Fruit fly (Drosophila melanogaster): ENCODE results near the gene CG5026.
A peak's percentile ranks its signal among the peaks of the same experiment; 100 is the strongest.

Gene CG5026

DNA sequence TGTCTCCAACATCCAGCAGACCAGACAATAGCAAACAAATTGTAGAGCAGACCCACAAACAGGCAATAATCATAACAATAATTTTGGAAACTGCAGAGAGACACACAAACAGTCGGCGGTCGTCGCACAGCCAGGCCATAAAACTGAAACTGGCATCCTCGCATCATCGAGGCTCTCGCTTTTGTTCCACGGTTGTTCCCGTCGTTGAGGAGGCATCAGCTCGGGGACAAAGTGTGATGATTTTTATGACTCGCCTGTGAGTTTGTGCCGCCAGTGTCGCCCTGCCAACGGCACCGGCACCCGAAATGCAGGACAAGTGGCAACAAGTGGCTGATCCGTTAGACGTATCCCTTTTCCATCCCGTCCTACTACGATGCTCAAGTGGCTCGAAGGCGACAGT, 35.0 kb downstream of the CG5026 start:
- no peak for TF ChIP-seq CG11695 (GFP tag; IDR thresholded peaks at IDR 0.05)
- no peak for TF ChIP-seq CG34376 (GFP tag; optimal IDR thresholded peaks at IDR 0.05)
- no peak for TF ChIP-seq phol (tag; optimal IDR thresholded peaks at IDR 0.05)
- TF ChIP-seq CG15073 (GFP tag; optimal IDR thresholded peaks at IDR 0.05) = peak; percentile 84
- peak in 1 of 2 experiments; percentile 61 for TF ChIP-seq tll (GFP tag; optimal IDR thresholded peaks at IDR 0.05)
- 0 out of 2 replicates have a peak, but pooled peaks have one; percentile 19 for TF ChIP-seq CG9932 (GFP tag; IDR thresholded peaks at IDR 0.05)
- peak; percentile 94 for TF ChIP-seq cad (GFP tag; optimal IDR thresholded peaks at IDR 0.05)
- TF ChIP-seq zen (tag; optimal IDR thresholded peaks at IDR 0.05) = peak; percentile 90
- TF ChIP-seq abd-A (tag; optimal IDR thresholded peaks at IDR 0.05) = peak; percentile 4
- 0 out of 2 replicates have a peak, but pooled peaks have one; percentile 3 for TF ChIP-seq CG16779 (GFP tag; IDR thresholded peaks at IDR 0.05)
- TF ChIP-seq D (optimal IDR thresholded peaks at IDR 0.05) = peak; percentile 71
- TF ChIP-seq D (GFP tag; optimal IDR thresholded peaks at IDR 0.05) = no peak
- TF ChIP-seq kni (GFP tag; optimal IDR thresholded peaks at IDR 0.05) = peak; percentile 21
- peak; percentile 3 for TF ChIP-seq twi (tag; optimal IDR thresholded peaks at IDR 0.05)

DNA sequence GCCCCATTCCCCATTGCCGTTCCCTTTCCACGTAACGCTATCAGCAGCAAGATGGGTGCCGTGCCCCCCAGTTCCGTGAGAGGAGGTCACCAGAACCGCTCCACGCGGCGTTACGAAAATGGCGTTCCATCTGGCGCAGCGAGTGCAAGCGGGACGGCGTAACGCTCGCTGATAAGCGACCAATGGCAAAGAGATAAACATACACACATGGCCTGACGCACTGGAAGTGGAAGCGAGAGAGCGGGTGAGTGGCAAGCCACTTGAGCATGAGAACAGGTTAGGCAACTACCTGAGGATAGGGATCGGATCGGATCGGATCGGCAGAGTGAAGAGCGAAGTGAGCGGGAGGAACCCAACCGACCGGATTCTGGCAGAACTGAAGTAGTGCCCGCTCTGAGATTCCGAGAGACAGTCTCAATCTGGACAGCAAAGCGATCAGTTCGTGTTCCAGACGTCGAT, 36.5 kb downstream of the CG5026 start, which contains the start of gene Doc3:
Gene Doc3 (plus strand): TSS at position 409 of the 459 bp plus-strand sequence.
- TF ChIP-seq phol (tag; optimal IDR thresholded peaks at IDR 0.05) (peak; percentile 82), Awh (GFP tag; IDR thresholded peaks at IDR 0.05) (no peak), CG3281 (GFP tag; optimal IDR thresholded peaks at IDR 0.05) (no peak), NC2α (GFP tag; optimal IDR thresholded peaks at IDR 0.05) (no peak), CG7786 (GFP tag; optimal IDR thresholded peaks at IDR 0.05) (no peak), vvl (GFP tag; IDR thresholded peaks at IDR 0.05) (no peak), cwo (GFP tag; optimal IDR thresholded peaks at IDR 0.05) (no peak), lbe (GFP tag; optimal IDR thresholded peaks at IDR 0.05) (no peak), CG11398 (GFP tag; optimal IDR thresholded peaks at IDR 0.05) (no peak), CG11723 (GFP tag; optimal IDR thresholded peaks at IDR 0.05) (no peak), ranshi (GFP tag; IDR thresholded peaks at IDR 0.05) (no peak), CG14667 (GFP tag; IDR thresholded peaks at IDR 0.05) (no peak), Hr51 (GFP tag; optimal IDR thresholded peaks at IDR 0.05) (no peak), her (GFP tag; optimal IDR thresholded peaks at IDR 0.05) (no peak), GATAe (GFP tag; conservative IDR thresholded peaks at IDR 0.05) (peak; percentile 82), CG11560 (tag; IDR thresholded peaks at IDR 0.05) (no peak), prd (optimal IDR thresholded peaks at IDR 0.05) (no peak), prd (GFP tag; IDR thresholded peaks at IDR 0.05) (no peak), klu (GFP tag; IDR thresholded peaks at IDR 0.05) (no peak), HHEX (GFP tag; optimal IDR thresholded peaks at IDR 0.05) (no peak), trem (tag; optimal IDR thresholded peaks at IDR 0.05) (no peak), cg (GFP tag; optimal IDR thresholded peaks at IDR 0.05) (peak; percentile 60), CG6683 (GFP tag; optimal IDR thresholded peaks at IDR 0.05) (no peak), CG16779 (GFP tag; IDR thresholded peaks at IDR 0.05) (no peak), CG3995 (GFP tag; optimal IDR thresholded peaks at IDR 0.05) (no peak), ash1 (GFP tag; optimal IDR thresholded peaks at IDR 0.05) (no peak), Atf3 (GFP tag; optimal IDR thresholded peaks at IDR 0.05) (no peak), CG8944 (GFP tag; optimal IDR thresholded peaks at IDR 0.05) (no peak), CG1647 (GFP tag; optimal IDR thresholded peaks at IDR 0.05) (no peak), az2 (GFP tag; optimal IDR thresholded peaks at IDR 0.05) (no peak), en (GFP tag; optimal IDR thresholded peaks at IDR 0.05) (no peak), NfI (GFP tag; optimal IDR thresholded peaks at IDR 0.05) (no peak), CG16815 (GFP tag; optimal IDR thresholded peaks at IDR 0.05) (no peak), E2f2 (GFP tag; IDR thresholded peaks at IDR 0.05) (no peak), PHDP (tag; optimal IDR thresholded peaks at IDR 0.05) (no peak), CG3163 (GFP tag; optimal IDR thresholded peaks at IDR 0.05) (no peak), chinmo (GFP tag; IDR thresholded peaks at IDR 0.05; ENCODE audit: partially characterized antibody) (peak; percentile 88; the same call in 2 of the 4 replicates), CG7745 (tag; optimal IDR thresholded peaks at IDR 0.05) (no peak), CG12155 (GFP tag; optimal IDR thresholded peaks at IDR 0.05) (no peak)
